Worm (Caenorhabditis elegans): ENCODE measurements around the gene C07G1.6.

C07G1.6 gene

DNA sequence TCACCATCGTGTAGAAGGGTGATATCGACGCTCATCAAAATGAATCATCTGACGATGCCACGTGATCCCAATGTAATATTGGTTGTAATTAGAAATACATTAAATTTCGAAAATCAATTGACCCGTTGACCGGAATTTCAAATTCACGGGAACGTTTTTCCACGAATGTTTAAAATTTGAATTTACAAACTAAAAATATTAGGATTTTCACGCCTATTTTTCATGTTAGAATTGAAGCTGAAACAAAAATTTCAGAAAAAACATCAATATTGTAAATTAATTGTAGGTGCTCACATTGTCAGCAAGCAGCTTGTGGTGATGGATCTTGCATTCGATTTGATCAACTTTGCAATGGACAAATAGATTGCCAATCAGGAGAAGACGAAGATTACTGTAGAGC lies at the start of gene C07G1.6:
C07G1.6 (minus strand) TSS at position 101 of the 400 bp plus-strand sequence.
- TF ChIP-seq elt-2 (tag; optimal IDR thresholded peaks at IDR 0.05): no peak
- TF ChIP-seq nhr-67 (tag; optimal IDR thresholded peaks at IDR 0.05): no peak
- no peak for TF ChIP-seq egl-5 (tag; optimal IDR thresholded peaks at IDR 0.05)

- TF ChIP-seq pha-4 (tag; optimal IDR thresholded peaks at IDR 0.05) (no peak), tbx-2 (tag; optimal IDR thresholded peaks at IDR 0.05) (no peak), nhr-11 (tag; optimal IDR thresholded peaks at IDR 0.05) (no peak), ceh-16 (tag; optimal IDR thresholded peaks at IDR 0.05) (no peak), elt-3 (tag; optimal IDR thresholded peaks at IDR 0.05) (no peak), unc-39 (tag; optimal IDR thresholded peaks at IDR 0.05) (no peak), nhr-43 (tag; optimal IDR thresholded peaks at IDR 0.05; ENCODE audit: poor library complexity, severe bottlenecking) (no peak), skn-1 (tag; optimal IDR thresholded peaks at IDR 0.05) (no peak), sea-2 (GFP tag; optimal IDR thresholded peaks at IDR 0.05) (no peak), fos-1 (tag; optimal IDR thresholded peaks at IDR 0.05) (no peak), nhr-12 (tag; optimal IDR thresholded peaks at IDR 0.05) (no peak)
Measured at ce11 chrIV:8259904-8260303, 49.7 kb upstream of the C07G1.6 start, which contains the start of gene K07H8.7. Gene K07H8.7, minus strand, starts transcription at chrIV:8260004.

DNA sequence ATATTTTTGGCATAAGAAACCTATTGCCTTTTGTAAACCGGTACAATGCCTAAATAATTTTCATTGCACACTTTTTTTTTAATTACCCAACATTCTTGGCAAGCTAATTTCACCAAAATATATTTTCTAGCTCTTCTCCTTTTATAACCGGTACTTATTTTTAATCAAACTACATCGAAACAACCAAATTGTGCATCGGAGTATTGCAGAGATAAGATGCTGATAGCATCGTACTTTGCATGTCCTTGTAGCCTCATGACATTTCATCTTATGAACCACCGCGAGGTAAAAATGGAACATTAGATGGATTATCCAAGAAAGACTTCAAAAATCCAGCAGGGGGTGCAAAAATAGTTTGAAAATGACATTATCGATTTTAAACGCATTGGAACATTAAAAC lies 45.0 kb upstream of the C07G1.6 start:
- peak; percentile 67 for TF ChIP-seq elt-1 (tag; optimal IDR thresholded peaks at IDR 0.05)
- peak; percentile 44 for TF ChIP-seq pqm-1 (tag; optimal IDR thresholded peaks at IDR 0.05)
- TF ChIP-seq elt-3 (tag; optimal IDR thresholded peaks at IDR 0.05): no peak
- TF ChIP-seq nhr-76 (tag; optimal IDR thresholded peaks at IDR 0.05): no peak
- no peak for TF ChIP-seq aly-2 (tag; optimal IDR thresholded peaks at IDR 0.05)
- no peak for TF ChIP-seq lsy-12 (tag; optimal IDR thresholded peaks at IDR 0.05)
- TF ChIP-seq ztf-4 (tag; optimal IDR thresholded peaks at IDR 0.05): no peak
- TF ChIP-seq sea-2 (GFP tag; optimal IDR thresholded peaks at IDR 0.05): no peak
- TF ChIP-seq lin-39 (tag; optimal IDR thresholded peaks at IDR 0.05): no peak
- TF ChIP-seq nhr-23 (tag; optimal IDR thresholded peaks at IDR 0.05): peak; percentile 12
- TF ChIP-seq daf-12 (tag; optimal IDR thresholded peaks at IDR 0.05): no peak
- TF ChIP-seq tbx-2 (tag; optimal IDR thresholded peaks at IDR 0.05): no peak
- peak; percentile 41 for TF ChIP-seq elt-2 (tag; optimal IDR thresholded peaks at IDR 0.05)
- TF ChIP-seq nhr-77 (tag; optimal IDR thresholded peaks at IDR 0.05): no peak
- TF ChIP-seq ceh-28 (tag; optimal IDR thresholded peaks at IDR 0.05): no peak
- TF ChIP-seq jun-1 (tag; optimal IDR thresholded peaks at IDR 0.05): no peak

DNA sequence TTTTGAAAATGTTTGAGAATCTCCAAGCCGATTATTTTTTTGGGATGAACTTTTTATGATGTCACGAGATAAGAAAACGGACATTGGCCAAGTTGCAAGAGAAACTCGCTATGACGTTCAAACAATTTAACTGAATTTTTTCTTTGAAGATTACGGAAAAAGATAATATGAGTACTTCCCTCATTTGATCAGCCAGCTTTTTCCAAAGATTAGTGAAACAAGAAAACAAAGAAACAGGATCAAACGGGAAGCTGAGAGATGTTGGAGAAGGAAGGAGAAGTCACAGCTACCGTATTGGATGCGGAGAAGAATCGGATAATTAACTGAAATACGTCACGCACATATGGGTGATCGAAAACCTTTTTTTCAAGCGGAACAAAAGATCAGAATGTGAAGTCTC lies 44.0 kb upstream of the C07G1.6 start:
- TF ChIP-seq elt-3 (tag; optimal IDR thresholded peaks at IDR 0.05): no peak
- TF ChIP-seq nhr-28 (tag; optimal IDR thresholded peaks at IDR 0.05): no peak
- no peak for TF ChIP-seq sea-2 (GFP tag; optimal IDR thresholded peaks at IDR 0.05)
- TF ChIP-seq nhr-77 (tag; optimal IDR thresholded peaks at IDR 0.05): no peak
- peak; percentile 82 for TF ChIP-seq elt-1 (tag; optimal IDR thresholded peaks at IDR 0.05)
- no peak for TF ChIP-seq R02D3.7 (tag; optimal IDR thresholded peaks at IDR 0.05)
- no peak for TF ChIP-seq eor-1 (tag; optimal IDR thresholded peaks at IDR 0.05)
- no peak for TF ChIP-seq jun-1 (tag; optimal IDR thresholded peaks at IDR 0.05)
- peak; percentile 62 for TF ChIP-seq nhr-23 (tag; optimal IDR thresholded peaks at IDR 0.05)
- peak; percentile 0 for TF ChIP-seq nhr-43 (tag; optimal IDR thresholded peaks at IDR 0.05; ENCODE audit: poor library complexity, severe bottlenecking)

ce11 chrIV:8252856-8253255 lies 42.7 kb upstream of the C07G1.6 start:
- TF ChIP-seq pqm-1 (tag; optimal IDR thresholded peaks at IDR 0.05) (peak; percentile 13), hmg-11 (tag; optimal IDR thresholded peaks at IDR 0.05) (peak; percentile 89), skn-1 (tag; optimal IDR thresholded peaks at IDR 0.05) (peak; percentile 35), nfya-1 (tag; optimal IDR thresholded peaks at IDR 0.05; ENCODE audit: insufficient read depth) (peak; percentile 71), jun-1 (tag; optimal IDR thresholded peaks at IDR 0.05) (peak; percentile 31), egl-27 (tag; optimal IDR thresholded peaks at IDR 0.05) (no peak), tbx-2 (tag; optimal IDR thresholded peaks at IDR 0.05) (peak; percentile 22), fkh-10 (GFP tag; optimal IDR thresholded peaks at IDR 0.05) (no peak), elt-3 (tag; optimal IDR thresholded peaks at IDR 0.05) (peak in 1 of 3 experiments; percentile 72), eor-1 (tag; optimal IDR thresholded peaks at IDR 0.05) (no peak), egl-5 (tag; optimal IDR thresholded peaks at IDR 0.05) (peak; percentile 16), nhr-23 (tag; optimal IDR thresholded peaks at IDR 0.05) (peak; percentile 58), elt-2 (tag; optimal IDR thresholded peaks at IDR 0.05) (peak; percentile 66), lsy-12 (tag; optimal IDR thresholded peaks at IDR 0.05) (peak; percentile 48), mdl-1 (tag; optimal IDR thresholded peaks at IDR 0.05) (no peak), nhr-43 (tag; optimal IDR thresholded peaks at IDR 0.05; ENCODE audit: poor library complexity, severe bottlenecking) (peak; percentile 57), lin-39 (tag; optimal IDR thresholded peaks at IDR 0.05) (peak; percentile 70), pha-4 (tag; optimal IDR thresholded peaks at IDR 0.05) (peak; percentile 64), nhr-25 (tag; optimal IDR thresholded peaks at IDR 0.05) (peak; percentile 51)

Data from whole organism, L3 larva.